Worm (Caenorhabditis elegans) whole organism, young adult: ENCODE data around the gene spat-3.

Source experiments
- D2030.7 ChIP-seq: fragments of 200-800 bp; sonication (Bioruptor generic); IDR thresholded peaks from 2 replicates; pipeline ENCODE4 v1.3.6; 2022; ENCODE audit warnings: missing genetic modification reagents, missing genetic modification characterization, missing compliant biosample characterization
- ama-1 ChIP-seq, 3 experiments: fragments of 150-350 bp in 1 of 3; sonication (generic microtip) in 2 of 3; optimal IDR thresholded peaks; 2 replicates each; lab custom pipeline; 2014 to 2018; ENCODE audit warnings: missing biosample characterization in 2 of 3, missing genetic modification characterization in 2 of 3, missing genetic modification reagents in 2 of 3
- athp-1 ChIP-seq: sonication (generic microtip); optimal IDR thresholded peaks from 2 replicates; lab custom pipeline; 2017; ENCODE audit warnings: mild to moderate bottlenecking, missing genetic modification characterization, missing compliant biosample characterization
- bed-1 ChIP-seq: fragments of 200-800 bp; sonication (Bioruptor generic); IDR thresholded peaks from 2 replicates; pipeline ENCODE4 v1.3.6; 2022; ENCODE audit warnings: missing genetic modification reagents, missing genetic modification characterization, missing compliant biosample characterization
- ceh-27 ChIP-seq: fragments of 200-800 bp; sonication (Bioruptor generic); optimal IDR thresholded peaks from 2 replicates; lab custom pipeline; 2018; ENCODE audit warnings: mild to moderate bottlenecking, missing genetic modification characterization, moderate library complexity, missing compliant biosample characterization
- him-1 ChIP-seq: sonication (generic microtip); optimal IDR thresholded peaks from 2 replicates; lab custom pipeline; 2016; ENCODE audit warnings: missing genotype, missing genetic modification reagents, missing genetic modification characterization, missing compliant biosample characterization
- hsf-1 ChIP-seq: fragments of 200-800 bp; sonication (Bioruptor generic); IDR thresholded peaks from 2 replicates; pipeline ENCODE4 v1.3.6; 2022; ENCODE audit warnings: missing genetic modification reagents, missing genetic modification characterization, missing compliant biosample characterization
- lin-35 ChIP-seq, 3 experiments: fragments of 150-350 bp in 2 of 3; sonication (generic microtip) in 1 of 3; optimal IDR thresholded peaks; 2 replicates each; lab custom pipeline; 2014 to 2018; ENCODE audit warnings: missing biosample characterization in 3 of 3, missing genetic modification characterization in 3 of 3, missing genetic modification reagents in 3 of 3
- mcd-1 ChIP-seq: fragments of 200-800 bp; sonication (Bioruptor generic); IDR thresholded peaks from 2 replicates; pipeline ENCODE4 v1.3.6; 2022; ENCODE audit warnings: missing genetic modification reagents, missing genetic modification characterization, missing compliant biosample characterization
- nhr-120 ChIP-seq: fragments of 200-800 bp; sonication (Bioruptor generic); IDR thresholded peaks from 2 replicates; pipeline ENCODE4 v1.3.6; 2022; ENCODE audit warnings: missing genetic modification characterization, missing compliant biosample characterization
- snpc-3.4 ChIP-seq: sonication (generic microtip); optimal IDR thresholded peaks from 2 replicates; lab custom pipeline; 2017; ENCODE audit warnings: missing genetic modification characterization, mild to moderate bottlenecking, missing compliant biosample characterization, antibody characterized with exemption, moderate library complexity, missing genotype, missing genetic modification reagents

DNA sequence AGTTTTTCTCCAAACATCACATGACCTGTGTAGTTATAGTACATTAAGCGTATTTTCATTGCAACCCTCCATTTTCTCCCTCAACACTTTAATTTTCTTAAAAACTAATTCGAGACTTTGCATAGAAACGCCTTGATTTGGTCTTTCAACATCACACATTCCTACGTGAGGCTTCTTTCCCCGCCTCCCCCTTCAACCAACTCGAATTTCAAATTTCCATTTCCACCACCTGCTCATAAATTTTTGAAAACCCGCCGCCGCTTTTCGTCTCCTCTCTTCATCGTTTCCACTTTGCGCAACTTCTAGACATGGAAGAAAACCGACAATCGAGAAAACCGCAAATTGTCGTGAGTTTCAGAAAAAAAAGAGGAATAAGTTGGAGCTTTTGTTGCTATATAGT lies 27.8 kb downstream of the spat-3 start, which contains the start of gene C05E11.3:
- TF ChIP-seq snpc-3.4 (tag; lab: Kevin White, UChicago) (no peak), hsf-1 (GFP tag; lab: Robert Waterston, UW) (no peak), D2030.7 (no peak), him-1 (tag; lab: Kevin White, UChicago) (no peak), ama-1 (optimal IDR thresholded peaks at IDR 0.05; lab: Kevin White, UChicago) (no peak), ama-1 (GFP tag; optimal IDR thresholded peaks at IDR 0.05; lab: Kevin White, UChicago) (no peak), bed-1 (GFP tag; lab: Robert Waterston, UW) (no peak), athp-1 (no peak), mcd-1 (GFP tag; lab: Robert Waterston, UW) (no peak), lin-35 (GFP tag; optimal IDR thresholded peaks at IDR 0.05; lab: Kevin White, UChicago) (no peak), nhr-120 (GFP tag; lab: Robert Waterston, UW) (no peak), ceh-27 (GFP tag; lab: Kevin White, UChicago) (no peak)
